Fruit fly (Drosophila melanogaster) whole organism, embryonic: ENCODE data around the gene CG9676.

ENCODE experiments used
- B-H2 ChIP-seq: fragments of 200-800 bp; sonication (Bioruptor generic); optimal IDR thresholded peaks from 2 replicates; lab custom pipeline; 2018; ENCODE audit warnings: missing biosample characterization, mild to moderate bottlenecking, missing genetic modification characterization
- BEAF-32 ChIP-seq: fragments of 200-800 bp; sonication (Bioruptor generic); optimal IDR thresholded peaks from 3 replicates; lab custom pipeline; 2017; ENCODE audit warnings: missing biosample characterization, missing genetic modification characterization, mild to moderate bottlenecking, moderate library complexity, missing genetic modification reagents
- Bdp1 ChIP-seq: fragments of 200-800 bp; sonication (Bioruptor generic); optimal IDR thresholded peaks from 3 replicates; lab custom pipeline; 2016; ENCODE audit warnings: missing biosample characterization, missing genetic modification characterization
- CG10209 ChIP-seq: fragments of 200-800 bp; sonication (Bioruptor generic); optimal IDR thresholded peaks from 3 replicates; lab custom pipeline; 2017; ENCODE audit warnings: missing biosample characterization, mild to moderate bottlenecking, missing genetic modification characterization, missing genetic modification reagents
- CG10321 ChIP-seq: fragments of 200-800 bp; sonication (Bioruptor generic); IDR thresholded peaks from 2 replicates; pipeline ENCODE4 v1.3.6; 2022; ENCODE audit warnings: missing biosample characterization, missing genetic modification characterization
- CG11398 ChIP-seq: fragments of 200-800 bp; sonication (Bioruptor generic); optimal IDR thresholded peaks from 2 replicates; lab custom pipeline; 2016; ENCODE audit warnings: missing biosample characterization, missing genetic modification characterization
- CG15514 ChIP-seq: fragments of 200-800 bp; sonication (Bioruptor generic); optimal IDR thresholded peaks from 3 replicates; lab custom pipeline; 2017; ENCODE audit warnings: missing biosample characterization, missing genetic modification characterization, mild to moderate bottlenecking, moderate library complexity, missing genetic modification reagents
- CG17829 ChIP-seq: fragments of 200-800 bp; optimal IDR thresholded peaks from 2 replicates; lab custom pipeline; 2019; ENCODE audit warnings: missing biosample characterization, mild to moderate bottlenecking, missing genetic modification characterization, moderate library complexity
- CG18599 ChIP-seq: fragments of 200-800 bp; sonication (Bioruptor generic); optimal IDR thresholded peaks from 3 replicates; lab custom pipeline; 2017; ENCODE audit warnings: missing biosample characterization, missing genetic modification characterization, mild to moderate bottlenecking, moderate library complexity, missing genetic modification reagents
- CG3163 ChIP-seq: fragments of 200-800 bp; sonication (Bioruptor generic); optimal IDR thresholded peaks from 3 replicates; lab custom pipeline; 2016; ENCODE audit warnings: missing biosample characterization, missing genetic modification characterization
- CG33213 ChIP-seq: fragments of 200-800 bp; sonication (Bioruptor generic); optimal IDR thresholded peaks from 3 replicates; lab custom pipeline; 2016; ENCODE audit warnings: missing biosample characterization, missing genetic modification characterization
- CG3838 ChIP-seq: fragments of 200-800 bp; sonication (Bioruptor generic); optimal IDR thresholded peaks from 3 replicates; lab custom pipeline; 2016; ENCODE audit warnings: missing biosample characterization, missing genetic modification characterization
- CG42726 ChIP-seq: fragments of 200-800 bp; sonication (Bioruptor generic); IDR thresholded peaks from 2 replicates; pipeline ENCODE4 v1.3.6; 2022; ENCODE audit warnings: missing biosample characterization, missing genetic modification characterization; ENCODE audit not compliant: partially characterized antibody
- CG6791 ChIP-seq: fragments of 200-800 bp; sonication (Bioruptor generic); IDR thresholded peaks from 3 replicates; pipeline ENCODE4 v1.3.6; 2022; ENCODE audit warnings: missing biosample characterization, missing genetic modification characterization; ENCODE audit not compliant: partially characterized antibody
- CG7556 ChIP-seq: fragments of 200-800 bp; sonication (Bioruptor generic); optimal IDR thresholded peaks from 2 replicates; lab custom pipeline; 2017; ENCODE audit warnings: missing biosample characterization, mild to moderate bottlenecking, missing genetic modification characterization
- CG7745 ChIP-seq: fragments of 200-800 bp; sonication (Bioruptor generic); optimal IDR thresholded peaks from 2 replicates; lab custom pipeline; 2018; ENCODE audit warnings: missing biosample characterization, mild to moderate bottlenecking, missing genetic modification characterization, moderate library complexity
- CG7963 ChIP-seq: fragments of 200-800 bp; sonication (Bioruptor generic); IDR thresholded peaks from 3 replicates; pipeline ENCODE4 v1.3.6; 2022; ENCODE audit warnings: missing biosample characterization, missing genetic modification characterization; ENCODE audit not compliant: partially characterized antibody
- CG8281 ChIP-seq: fragments of 200-800 bp; sonication (Bioruptor generic); optimal IDR thresholded peaks from 2 replicates; lab custom pipeline; 2018; ENCODE audit warnings: missing biosample characterization, mild to moderate bottlenecking, missing genetic modification characterization, moderate library complexity
- CG9797 ChIP-seq: fragments of 200-800 bp; sonication (Bioruptor generic); optimal IDR thresholded peaks from 3 replicates; lab custom pipeline; 2018; ENCODE audit warnings: missing biosample characterization, mild to moderate bottlenecking, missing genetic modification characterization
- CrebB ChIP-seq: fragments of 200-800 bp; sonication (Bioruptor generic); optimal IDR thresholded peaks from 3 replicates; lab custom pipeline; 2018; ENCODE audit warnings: missing biosample characterization, mild to moderate bottlenecking, missing genetic modification characterization
- Dll ChIP-seq: fragments of 200-800 bp; sonication (Bioruptor generic); IDR thresholded peaks from 4 replicates; pipeline ENCODE4 v1.3.6; 2022; ENCODE audit warnings: missing biosample characterization, missing genetic modification characterization; ENCODE audit not compliant: partially characterized antibody
- Doc3 ChIP-seq: fragments of 200-800 bp; sonication (Bioruptor generic); IDR thresholded peaks from 3 replicates; pipeline ENCODE4 v1.3.6; 2022; ENCODE audit warnings: missing biosample characterization, missing genetic modification characterization; ENCODE audit not compliant: partially characterized antibody
- E2f2 ChIP-seq: fragments of 200-800 bp; sonication (Bioruptor generic); IDR thresholded peaks from 2 replicates; pipeline ENCODE4 v1.3.6; 2022; ENCODE audit warnings: missing biosample characterization, missing genetic modification characterization
- HLH4C ChIP-seq: fragments of 200-800 bp; sonication (Bioruptor generic); IDR thresholded peaks from 3 replicates; pipeline ENCODE4 v1.3.6; 2022; ENCODE audit warnings: missing biosample characterization, missing genetic modification characterization; ENCODE audit not compliant: partially characterized antibody
- Hey ChIP-seq: fragments of 200-800 bp; sonication (Bioruptor generic); optimal IDR thresholded peaks from 3 replicates; lab custom pipeline; 2018; ENCODE audit warnings: missing biosample characterization, mild to moderate bottlenecking, missing genetic modification characterization
- Hmr ChIP-seq: fragments of 200-800 bp; sonication (Bioruptor generic); optimal IDR thresholded peaks from 3 replicates; lab custom pipeline; 2017; ENCODE audit warnings: mild to moderate bottlenecking, missing biosample characterization, missing genetic modification reagents, missing genetic modification characterization
- Hr3 ChIP-seq: fragments of 200-800 bp; sonication (Bioruptor generic); optimal IDR thresholded peaks from 3 replicates; lab custom pipeline; 2016; ENCODE audit warnings: missing biosample characterization, missing genetic modification characterization
- Myb ChIP-seq: fragments of 200-800 bp; sonication (Bioruptor generic); optimal IDR thresholded peaks from 2 replicates; lab custom pipeline; 2016; ENCODE audit warnings: missing biosample characterization, missing genetic modification characterization
- Ptx1 ChIP-seq: fragments of 200-800 bp; sonication (Bioruptor generic); IDR thresholded peaks from 2 replicates; pipeline ENCODE4 v1.3.6; 2022; ENCODE audit warnings: missing biosample characterization, missing genetic modification characterization
- Scr ChIP-seq: fragments of 200-800 bp; sonication (Bioruptor generic); IDR thresholded peaks from 2 replicates; pipeline ENCODE4 v1.3.6; 2022; ENCODE audit warnings: missing biosample characterization, missing genetic modification characterization; ENCODE audit not compliant: partially characterized antibody
- Six4 ChIP-seq: fragments of 200-800 bp; sonication (Bioruptor generic); optimal IDR thresholded peaks from 2 replicates; lab custom pipeline; 2016; ENCODE audit warnings: missing biosample characterization, missing genetic modification characterization
- Sry-δ ChIP-seq: fragments of 200-800 bp; sonication (Bioruptor generic); optimal IDR thresholded peaks from 2 replicates; lab custom pipeline; 2016; ENCODE audit warnings: missing biosample characterization, missing genetic modification characterization
- Tbp ChIP-seq: fragments of >200 bp; optimal IDR thresholded peaks from 2 replicates; lab custom pipeline; 2018; ENCODE audit warnings: missing biosample characterization, missing genetic modification characterization
- Xbp1 ChIP-seq: fragments of 200-800 bp; sonication (Bioruptor generic); optimal IDR thresholded peaks from 3 replicates; lab custom pipeline; 2016; ENCODE audit warnings: missing biosample characterization, mild to moderate bottlenecking, missing genetic modification characterization
- amos ChIP-seq: fragments of 200-800 bp; sonication (Bioruptor generic); IDR thresholded peaks from 2 replicates; pipeline ENCODE4 v1.3.6; 2022; ENCODE audit warnings: missing biosample characterization, missing genetic modification characterization; ENCODE audit not compliant: partially characterized antibody
- bigmax ChIP-seq: fragments of 200-800 bp; sonication (Bioruptor generic); optimal IDR thresholded peaks from 2 replicates; lab custom pipeline; 2018; ENCODE audit warnings: missing biosample characterization, mild to moderate bottlenecking, missing genetic modification characterization
- chif ChIP-seq, 2 experiments: fragments of 200-800 bp; sonication (Bioruptor generic); optimal IDR thresholded peaks; 3 replicates each; lab custom pipeline; 2016; ENCODE audit warnings: missing biosample characterization in 2 of 2, missing genetic modification characterization in 2 of 2
- crc ChIP-seq: fragments of 200-800 bp; sonication (Bioruptor generic); optimal IDR thresholded peaks from 2 replicates; lab custom pipeline; 2016; ENCODE audit warnings: missing biosample characterization, missing genetic modification characterization
- crp ChIP-seq, 2 experiments: fragments of 200-800 bp; sonication (Bioruptor generic); optimal IDR thresholded peaks; 2 replicates in 1 of 2; 3 replicates in 1 of 2; lab custom pipeline; 2017; ENCODE audit warnings: missing biosample characterization in 2 of 2, missing genetic modification characterization in 2 of 2, mild to moderate bottlenecking in 1 of 2, moderate library complexity in 1 of 2
- da ChIP-seq: fragments of 200-800 bp; sonication (Bioruptor generic); optimal IDR thresholded peaks from 2 replicates; lab custom pipeline; 2016; ENCODE audit warnings: missing biosample characterization, missing genetic modification characterization
- disco-r ChIP-seq: fragments of 200-800 bp; sonication (Bioruptor generic); optimal IDR thresholded peaks from 2 replicates; lab custom pipeline; 2016; ENCODE audit warnings: missing biosample characterization, missing genetic modification characterization
- hb ChIP-seq: fragments of 200-800 bp; sonication (Bioruptor generic); IDR thresholded peaks from 3 replicates; pipeline ENCODE4 v1.3.6; 2022; ENCODE audit warnings: missing biosample characterization, missing genetic modification characterization; ENCODE audit not compliant: partially characterized antibody
- kah ChIP-seq: fragments of 200-800 bp; sonication (Bioruptor generic); optimal IDR thresholded peaks from 2 replicates; lab custom pipeline; 2018; ENCODE audit warnings: missing biosample characterization, mild to moderate bottlenecking, missing genetic modification characterization
- knrl ChIP-seq: fragments of 200-800 bp; sonication (Bioruptor generic); IDR thresholded peaks from 3 replicates; pipeline ENCODE4 v1.3.6; 2022; ENCODE audit warnings: missing biosample characterization, missing genetic modification characterization; ENCODE audit not compliant: partially characterized antibody
- luna ChIP-seq: fragments of 200-800 bp; sonication (Bioruptor generic); optimal IDR thresholded peaks from 2 replicates; lab custom pipeline; 2016; ENCODE audit warnings: missing biosample characterization, missing genetic modification characterization
- mirr ChIP-seq: fragments of 200-800 bp; sonication (Bioruptor generic); optimal IDR thresholded peaks from 3 replicates; lab custom pipeline; 2018; ENCODE audit warnings: missing biosample characterization, mild to moderate bottlenecking, missing genetic modification characterization
- mld ChIP-seq: fragments of 200-800 bp; sonication (Bioruptor generic); IDR thresholded peaks from 3 replicates; pipeline ENCODE4 v1.3.6; 2022; ENCODE audit warnings: missing biosample characterization, missing genetic modification characterization; ENCODE audit not compliant: partially characterized antibody
- nmo ChIP-seq: fragments of 200-800 bp; sonication (Bioruptor generic); optimal IDR thresholded peaks from 2 replicates; lab custom pipeline; 2018; ENCODE audit warnings: missing biosample characterization, mild to moderate bottlenecking, missing genetic modification characterization, moderate library complexity
- trem ChIP-seq: fragments of 200-800 bp; optimal IDR thresholded peaks from 3 replicates; lab custom pipeline; 2019; ENCODE audit warnings: missing biosample characterization, mild to moderate bottlenecking, missing genetic modification characterization, moderate library complexity

CG9676 gene

dm6 chrX:16651098-16651497, 48.9 kb downstream of the CG9676 start, which contains the start of the genes CG32573 and CG42512 (continued):
- TF ChIP-seq BEAF-32 (GFP tag; lab: Kevin White, UChicago) (peak; percentile 71), Doc3 (peak; percentile 62; the same call in 2 of the 3 replicates), CG18599 (GFP tag; lab: Kevin White, UChicago) (no peak), bigmax (no peak), CG7963 (peak; percentile 69), chif (GFP tag; optimal IDR thresholded peaks at IDR 0.05; lab: Kevin White, UChicago) (no peak), Scr (GFP tag; lab: Robert Waterston, UW) (peak; percentile 65), Myb (peak; percentile 24), CG15514 (GFP tag; lab: Kevin White, UChicago) (peak; percentile 61), nmo (GFP tag; lab: Kevin White, UChicago) (peak; percentile 23), E2f2 (peak; percentile 96), Ptx1 (no peak), CG11398 (GFP tag; lab: Kevin White, UChicago) (no peak), Six4 (no peak), CG10321 (GFP tag; lab: Robert Waterston, UW) (no peak), amos (GFP tag; lab: Robert Waterston, UW) (peak; percentile 75), trem (tag; lab: Kevin White, UChicago) (peak; percentile 41), CG33213 (peak; percentile 34), HLH4C (GFP tag; lab: Robert Waterston, UW) (peak; percentile 77), Hey (tag; lab: Kevin White, UChicago) (no peak), Hmr (GFP tag; lab: Kevin White, UChicago) (peak; percentile 19), CrebB (no peak), CG42726 (GFP tag; lab: Robert Waterston, UW) (peak; percentile 4; the same call in 1 of the 2 replicates), crp (GFP tag; optimal IDR thresholded peaks at IDR 0.05; lab: Kevin White, UChicago) (no peak), da (GFP tag; lab: Kevin White, UChicago) (no peak), B-H2 (GFP tag; lab: Kevin White, UChicago) (peak; percentile 43), CG7556 (GFP tag; lab: Kevin White, UChicago) (no peak), luna (GFP tag; lab: Kevin White, UChicago) (no peak), CG8281 (tag; lab: Kevin White, UChicago) (no peak), crc (GFP tag; lab: Kevin White, UChicago) (no peak), mld (GFP tag; lab: Robert Waterston, UW) (peak; percentile 53; the same call in 1 of the 3 replicates), CG3163 (no peak), kah (GFP tag; lab: Kevin White, UChicago) (no peak), Hr3 (GFP tag; lab: Kevin White, UChicago) (no peak), disco-r (GFP tag; lab: Kevin White, UChicago) (no peak), Dll (GFP tag; lab: Robert Waterston, UW) (peak; percentile 75), Sry-δ (GFP tag; lab: Kevin White, UChicago) (peak; percentile 72), mirr (GFP tag; lab: Kevin White, UChicago) (peak; percentile 7), knrl (GFP tag; lab: Robert Waterston, UW) (peak; percentile 40; the same call in 1 of the 3 replicates), CG17829 (tag; lab: Kevin White, UChicago) (peak; percentile 16), CG7745 (no peak), CG3838 (GFP tag; lab: Kevin White, UChicago) (no peak), Tbp (GFP tag; lab: Kevin White, UChicago) (no peak), hb (peak; percentile 49; the same call in 1 of the 3 replicates), Bdp1 (no peak), CG10209 (GFP tag; lab: Kevin White, UChicago) (no peak), CG6791 (peak; percentile 62; the same call in 2 of the 3 replicates), CG9797 (GFP tag; lab: Kevin White, UChicago) (peak; percentile 78), Xbp1 (GFP tag; lab: Kevin White, UChicago) (no peak)
